Fruit fly (Drosophila melanogaster) whole organism, embryonic: ENCODE measurements around the gene Ser7.

Source experiments
- Bgb ChIP-seq: fragments of 200-800 bp; sonication (Bioruptor generic); IDR thresholded peaks from 2 replicates; pipeline ENCODE4 v1.3.6; 2022; ENCODE audit warnings: missing biosample characterization, missing genetic modification characterization; ENCODE audit not compliant: partially characterized antibody
- CG10209 ChIP-seq: fragments of 200-800 bp; sonication (Bioruptor generic); optimal IDR thresholded peaks from 3 replicates; lab custom pipeline; 2017; ENCODE audit warnings: missing biosample characterization, mild to moderate bottlenecking, missing genetic modification characterization, missing genetic modification reagents
- CG10321 ChIP-seq: fragments of 200-800 bp; sonication (Bioruptor generic); IDR thresholded peaks from 2 replicates; pipeline ENCODE4 v1.3.6; 2022; ENCODE audit warnings: missing biosample characterization, missing genetic modification characterization
- CG11456 ChIP-seq: fragments of 200-800 bp; sonication (Bioruptor generic); IDR thresholded peaks from 3 replicates; pipeline ENCODE4 v1.3.6; 2022; ENCODE audit warnings: missing biosample characterization, missing genetic modification characterization
- CG12769 ChIP-seq: fragments of 200-800 bp; sonication (Bioruptor generic); optimal IDR thresholded peaks from 2 replicates; lab custom pipeline; 2019; ENCODE audit warnings: missing biosample characterization, mild to moderate bottlenecking, missing genetic modification characterization, moderate library complexity
- CG15269 ChIP-seq: fragments of 200-800 bp; sonication (Bioruptor generic); optimal IDR thresholded peaks from 2 replicates; lab custom pipeline; 2018; ENCODE audit warnings: missing biosample characterization, mild to moderate bottlenecking, missing genetic modification characterization, moderate library complexity
- CG16779 ChIP-seq: fragments of 200-800 bp; sonication (Bioruptor generic); IDR thresholded peaks from 2 replicates; pipeline ENCODE4 v1.3.6; 2022; ENCODE audit warnings: missing biosample characterization, missing genetic modification characterization
- CG17186 ChIP-seq: fragments of 200-800 bp; sonication (Bioruptor generic); optimal IDR thresholded peaks from 3 replicates; lab custom pipeline; 2017; ENCODE audit warnings: missing biosample characterization, missing genetic modification reagents, missing genetic modification characterization
- CG17385 ChIP-seq: fragments of 200-800 bp; sonication (Bioruptor generic); optimal IDR thresholded peaks from 3 replicates; lab custom pipeline; 2018; ENCODE audit warnings: missing biosample characterization, mild to moderate bottlenecking, missing genetic modification characterization
- CG30020 ChIP-seq: fragments of 200-800 bp; optimal IDR thresholded peaks from 2 replicates; lab custom pipeline; 2019; ENCODE audit warnings: missing biosample characterization, mild to moderate bottlenecking, missing genetic modification characterization, moderate library complexity
- CG33213 ChIP-seq: fragments of 200-800 bp; sonication (Bioruptor generic); optimal IDR thresholded peaks from 3 replicates; lab custom pipeline; 2016; ENCODE audit warnings: missing biosample characterization, missing genetic modification characterization
- CG34376 ChIP-seq: fragments of 200-800 bp; sonication (Bioruptor generic); optimal IDR thresholded peaks from 2 replicates; lab custom pipeline; 2018; ENCODE audit warnings: missing biosample characterization, mild to moderate bottlenecking, missing genetic modification characterization
- CG4360 ChIP-seq: fragments of 200-800 bp; sonication (Bioruptor generic); IDR thresholded peaks from 2 replicates; pipeline ENCODE4 v1.3.6; 2022; ENCODE audit warnings: missing biosample characterization, missing genetic modification characterization
- CG4730 ChIP-seq: fragments of 200-800 bp; sonication (Bioruptor generic); IDR thresholded peaks from 2 replicates; pipeline ENCODE4 v1.3.6; 2022; ENCODE audit warnings: missing biosample characterization, missing genetic modification characterization
- CG5180 ChIP-seq: fragments of 200-800 bp; sonication (Bioruptor generic); optimal IDR thresholded peaks from 3 replicates; lab custom pipeline; 2017; ENCODE audit warnings: missing biosample characterization, missing genetic modification characterization, mild to moderate bottlenecking, moderate library complexity, missing genetic modification reagents
- CG7271 ChIP-seq: fragments of 200-800 bp; sonication (Bioruptor generic); optimal IDR thresholded peaks from 2 replicates; lab custom pipeline; 2018; ENCODE audit warnings: missing biosample characterization, mild to moderate bottlenecking, missing genetic modification characterization, moderate library complexity
- CG9932 ChIP-seq: fragments of 200-800 bp; sonication (Bioruptor generic); IDR thresholded peaks from 2 replicates; pipeline ENCODE4 v1.3.6; 2022; ENCODE audit warnings: missing biosample characterization, missing genetic modification characterization
- E2f2 ChIP-seq: fragments of 200-800 bp; sonication (Bioruptor generic); IDR thresholded peaks from 2 replicates; pipeline ENCODE4 v1.3.6; 2022; ENCODE audit warnings: missing biosample characterization, missing genetic modification characterization
- Med ChIP-seq: fragments of 200-800 bp; sonication (Bioruptor generic); peaks from one replicate; lab custom pipeline; 2016; ENCODE audit warnings: missing biosample characterization, missing genetic modification characterization, mild to moderate bottlenecking, inconsistent platforms, moderate library complexity
- Optix ChIP-seq: fragments of 200-800 bp; sonication (Bioruptor generic); IDR thresholded peaks from 3 replicates; pipeline ENCODE4 v1.3.6; 2022; ENCODE audit warnings: missing biosample characterization, missing genetic modification characterization
- Spps ChIP-seq: fragments of 200-800 bp; sonication (Bioruptor generic); optimal IDR thresholded peaks from 2 replicates; lab custom pipeline; 2018; ENCODE audit warnings: missing biosample characterization, mild to moderate bottlenecking, missing genetic modification characterization
- Xrp1 ChIP-seq: fragments of 200-800 bp; sonication (Bioruptor generic); IDR thresholded peaks from 2 replicates; pipeline ENCODE4 v1.3.6; 2022; ENCODE audit warnings: missing biosample characterization, missing genetic modification characterization
- abd-A ChIP-seq: fragments of 200-800 bp; sonication (Bioruptor generic); optimal IDR thresholded peaks from 3 replicates; lab custom pipeline; 2019; ENCODE audit warnings: missing biosample characterization, mild to moderate bottlenecking, missing genetic modification characterization, moderate library complexity
- ato ChIP-seq: fragments of 200-800 bp; sonication (Bioruptor generic); IDR thresholded peaks from 2 replicates; pipeline ENCODE4 v1.3.6; 2022; ENCODE audit warnings: missing biosample characterization, missing genetic modification characterization; ENCODE audit not compliant: partially characterized antibody
- bsh ChIP-seq, 2 experiments: fragments of 200-800 bp; sonication (Bioruptor generic); optimal IDR thresholded peaks; 2 replicates each; lab custom pipeline; 2017 to 2018; ENCODE audit warnings: mild to moderate bottlenecking in 2 of 2, missing biosample characterization in 2 of 2, missing genetic modification characterization in 2 of 2, moderate library complexity in 1 of 2
- chinmo ChIP-seq: fragments of 200-800 bp; sonication (Bioruptor generic); IDR thresholded peaks from 4 replicates; pipeline ENCODE4 v1.3.6; 2022; ENCODE audit warnings: missing biosample characterization, missing genetic modification characterization; ENCODE audit not compliant: partially characterized antibody
- crol ChIP-seq: fragments of 200-800 bp; sonication (Bioruptor generic); IDR thresholded peaks from 2 replicates; pipeline ENCODE4 v1.3.6; 2022; ENCODE audit warnings: missing biosample characterization, missing genetic modification characterization
- dati ChIP-seq: fragments of 200-800 bp; sonication (Bioruptor generic); IDR thresholded peaks from 2 replicates; pipeline ENCODE4 v1.3.6; 2022; ENCODE audit warnings: missing biosample characterization, missing genetic modification characterization
- esg ChIP-seq: fragments of 200-800 bp; sonication (Bioruptor generic); conservative IDR thresholded peaks from 2 replicates; pipeline ENCODE4 v1.3.6; 2022; ENCODE audit warnings: missing biosample characterization, missing genetic modification characterization
- ftz-f1 ChIP-seq: fragments of 200-800 bp; sonication (Bioruptor generic); optimal IDR thresholded peaks from 2 replicates; lab custom pipeline; 2016; ENCODE audit warnings: missing biosample characterization, missing genetic modification characterization
- ind ChIP-seq: fragments of 200-800 bp; sonication (Bioruptor generic); optimal IDR thresholded peaks from 3 replicates; lab custom pipeline; 2016; ENCODE audit warnings: missing biosample characterization, missing genetic modification characterization
- sc ChIP-seq, 3 experiments: fragments of >200 bp in 2 of 3; fragments of 200-800 bp in 1 of 3; sonication (Bioruptor generic) in 1 of 3; optimal IDR thresholded peaks; 2 replicates in 2 of 3; 3 replicates in 1 of 3; lab custom pipeline; 2017; ENCODE audit warnings: mild to moderate bottlenecking in 1 of 3, missing biosample characterization in 1 of 3, missing genetic modification characterization in 1 of 3, missing genetic modification reagents in 1 of 3
- sd ChIP-seq: fragments of 200-800 bp; sonication (Bioruptor generic); optimal IDR thresholded peaks from 3 replicates; lab custom pipeline; 2018; ENCODE audit warnings: missing biosample characterization, mild to moderate bottlenecking, missing genetic modification characterization, moderate library complexity
- sens ChIP-seq: fragments of 200-800 bp; sonication (Bioruptor generic); peaks from one replicate; lab custom pipeline; 2016; ENCODE audit warnings: missing biosample characterization, missing genetic modification characterization
- sens-2 ChIP-seq: fragments of 200-800 bp; sonication (Bioruptor generic); IDR thresholded peaks from 2 replicates; pipeline ENCODE4 v1.3.6; 2022; ENCODE audit warnings: missing biosample characterization, missing genetic modification characterization
- sob ChIP-seq: fragments of 200-800 bp; sonication (Bioruptor generic); IDR thresholded peaks from 2 replicates; pipeline ENCODE4 v1.3.6; 2022; ENCODE audit warnings: missing biosample characterization, missing genetic modification characterization
- ssp ChIP-seq: fragments of 200-800 bp; sonication (Bioruptor generic); IDR thresholded peaks from 2 replicates; pipeline ENCODE4 v1.3.6; 2022; ENCODE audit warnings: missing biosample characterization, missing genetic modification characterization

Gene Ser7

dm6 chrX:9892834-9893233, 27.8 kb downstream of the Ser7 start (continued):
- peak; percentile 34; the same call in 1 of the 2 replicates for TF ChIP-seq ssp (GFP tag; lab: Robert Waterston, UW)
- 0 out of 3 replicates have a peak, but pooled peaks have one; percentile 54 for TF ChIP-seq CG11456 (GFP tag; lab: Robert Waterston, UW)
- TF ChIP-seq CG30020, result no peak
- TF ChIP-seq crol, result no peak
- peak; percentile 38 for TF ChIP-seq CG15269 (tag; lab: Kevin White, UChicago)
- TF ChIP-seq E2f2 (GFP tag; lab: Robert Waterston, UW), result 0 out of 2 replicates have a peak, but pooled peaks have one; percentile 20
- peak; percentile 80 for TF ChIP-seq Med
- TF ChIP-seq CG10209 (GFP tag; lab: Kevin White, UChicago), result peak; percentile 30
- TF ChIP-seq CG5180 (GFP tag; lab: Kevin White, UChicago), result no peak
- TF ChIP-seq bsh (GFP tag; optimal IDR thresholded peaks at IDR 0.05; lab: Kevin White, UChicago), result peak in 1 of 2 experiments; percentile 50
- no peak for TF ChIP-seq Optix (GFP tag; lab: Robert Waterston, UW)
- peak; percentile 46; the same call in 1 of the 2 replicates for TF ChIP-seq sens-2 (GFP tag; lab: Robert Waterston, UW)
- TF ChIP-seq sc (optimal IDR thresholded peaks at IDR 0.05; lab: Kevin White, UChicago), result no peak
- TF ChIP-seq sc (GFP tag; optimal IDR thresholded peaks at IDR 0.05; lab: Kevin White, UChicago), result no peak
- TF ChIP-seq CG17385 (GFP tag; lab: Kevin White, UChicago), result peak; percentile 9
- TF ChIP-seq Xrp1, result no peak; the same call in 1 of the 2 replicates
- peak; percentile 66 for TF ChIP-seq sens (GFP tag; lab: Kevin White, UChicago)
- no peak for TF ChIP-seq CG7271 (tag; lab: Kevin White, UChicago)
- peak; percentile 33; the same call in 1 of the 2 replicates for TF ChIP-seq CG9932
- peak; percentile 49 for TF ChIP-seq ind
- no peak for TF ChIP-seq CG33213 (GFP tag; lab: Kevin White, UChicago)
- no peak for TF ChIP-seq ato (GFP tag; lab: Robert Waterston, UW)
- TF ChIP-seq Bgb (GFP tag; lab: Robert Waterston, UW), result no peak
- no peak for TF ChIP-seq CG10321 (GFP tag; lab: Robert Waterston, UW)
- TF ChIP-seq esg (GFP tag; lab: Robert Waterston, UW), result peak; percentile 48

- TF ChIP-seq ftz-f1 (GFP tag; lab: Kevin White, UChicago) (peak; percentile 85), CG4360 (GFP tag; lab: Robert Waterston, UW) (no peak), CG12769 (tag; lab: Kevin White, UChicago) (peak; percentile 30), CG4730 (GFP tag; lab: Robert Waterston, UW) (no peak), CG34376 (GFP tag; lab: Kevin White, UChicago) (no peak), dati (GFP tag; lab: Robert Waterston, UW) (no peak), CG10321 (GFP tag; lab: Robert Waterston, UW) (no peak), CG17186 (GFP tag; lab: Kevin White, UChicago) (no peak), sd (tag; lab: Kevin White, UChicago) (peak; percentile 29), CG16779 (GFP tag; lab: Robert Waterston, UW) (no peak), abd-A (no peak), Spps (no peak), sob (GFP tag; lab: Robert Waterston, UW) (no peak), chinmo (GFP tag; lab: Robert Waterston, UW) (peak; percentile 79; the same call in 1 of the 4 replicates)
These were observed 32.6 kb downstream of the Ser7 start for dm6 chrX:9897599-9897998.
